Fruit fly (Drosophila melanogaster) S2 (cell line): ENCODE data around the gene CG13008.

Source experiments
- CG8478 ChIP-seq: fragments of >200 bp; optimal IDR thresholded peaks from 2 replicates; lab custom pipeline; 2018
- CTCF ChIP-seq, 2 experiments: fragments of >200 bp; optimal IDR thresholded peaks; 2 replicates each; lab custom pipeline; 2018

- TF ChIP-seq CTCF (optimal IDR thresholded peaks at IDR 0.05; lab: Kevin White, UChicago) (no peak), CG8478 (lab: Kevin White, UChicago) (no peak)
Measured at dm6 chrX:16670691-16671481, 40.2 kb upstream of the CG13008 start.
